Worm (Caenorhabditis elegans): Measurements from ENCODE around the gene unc-71.
A peak's percentile ranks its signal among the peaks of the same experiment; 100 is the strongest.

unc-71 gene

DNA sequence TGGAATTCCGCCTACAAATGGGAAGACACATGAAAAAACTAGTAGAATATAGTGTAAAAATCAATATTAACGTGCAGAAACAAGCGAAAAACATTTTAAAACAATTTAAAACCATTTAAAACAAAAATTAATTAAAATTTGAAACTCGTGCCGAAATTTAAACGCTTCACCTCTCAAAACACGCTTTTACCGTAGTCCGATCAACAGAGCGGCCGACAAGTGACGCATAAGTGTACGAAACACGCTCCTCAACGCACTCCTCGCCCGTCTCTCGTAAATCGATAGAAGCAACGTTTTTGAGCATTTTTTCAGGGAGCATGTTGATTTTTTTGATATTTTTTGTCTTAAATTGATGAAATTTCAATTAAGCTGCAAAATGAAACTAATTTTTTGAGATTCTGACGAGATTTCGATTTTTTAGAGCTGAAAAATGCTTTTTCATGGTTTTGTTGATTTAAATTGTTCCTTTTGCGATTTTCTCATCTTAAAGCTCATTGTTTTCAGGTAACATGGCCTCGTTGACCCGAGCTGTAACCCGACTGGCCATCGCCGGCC is 13.5 kb upstream of the unc-71 start, which contains the start of gene cox-5A (continued):
- TF ChIP-seq lsy-27 (tag; optimal IDR thresholded peaks at IDR 0.05; ENCODE audit: borderline replicate concordance, insufficient read depth) (no peak), K12H6.12 (tag; optimal IDR thresholded peaks at IDR 0.05) (peak; percentile 98), ets-4 (GFP tag; optimal IDR thresholded peaks at IDR 0.05) (peak; percentile 88), ztf-22 (GFP tag; optimal IDR thresholded peaks at IDR 0.05) (peak; percentile 76), Y79H2A.3 (GFP tag; conservative IDR thresholded peaks at IDR 0.05) (peak; percentile 88), Y53F4B.3 (GFP tag; IDR thresholded peaks at IDR 0.05) (peak; percentile 47; the same call in 1 of the 2 replicates), T07F8.4 (tag; optimal IDR thresholded peaks at IDR 0.05) (peak; percentile 62), Y67H2A.10 (GFP tag; conservative IDR thresholded peaks at IDR 0.05) (peak; percentile 90), K11D2.4 (GFP tag; IDR thresholded peaks at IDR 0.05) (peak; percentile 98), ztf-26 (tag; optimal IDR thresholded peaks at IDR 0.05) (peak; percentile 98), aptf-2 (GFP tag; conservative IDR thresholded peaks at IDR 0.05) (0 out of 2 replicates have a peak, but pooled peaks have one; percentile 31), efl-1 (GFP tag; optimal IDR thresholded peaks at IDR 0.05) (peak; percentile 94), sptf-2 (GFP tag; optimal IDR thresholded peaks at IDR 0.05) (peak; percentile 47), ceh-79 (tag; optimal IDR thresholded peaks at IDR 0.05) (peak; percentile 87), ztf-28 (GFP tag; IDR thresholded peaks at IDR 0.05) (peak; percentile 74), chd-7 (tag; optimal IDR thresholded peaks at IDR 0.05) (peak; percentile 98), bed-1 (GFP tag; IDR thresholded peaks at IDR 0.05) (no peak), madf-10 (tag; optimal IDR thresholded peaks at IDR 0.05) (peak; percentile 95), F10E7.11 (tag; optimal IDR thresholded peaks at IDR 0.05) (peak; percentile 90), zim-3 (tag; optimal IDR thresholded peaks at IDR 0.05) (peak; percentile 81), ceh-40 (GFP tag; IDR thresholded peaks at IDR 0.05) (0 out of 2 replicates have a peak, but pooled peaks have one; percentile 69), lin-54 (GFP tag; optimal IDR thresholded peaks at IDR 0.05) (peak; percentile 100), ZK185.1 (tag; optimal IDR thresholded peaks at IDR 0.05; ENCODE audit: poor library complexity, severe bottlenecking) (peak; percentile 98), repo-1 (tag; optimal IDR thresholded peaks at IDR 0.05) (peak; percentile 99), ceh-91 (GFP tag; IDR thresholded peaks at IDR 0.05) (peak; percentile 90), ekl-4 (GFP tag; IDR thresholded peaks at IDR 0.05) (peak; percentile 99), nfyb-1 (GFP tag; IDR thresholded peaks at IDR 0.05) (peak; percentile 99), ceh-100 (GFP tag; IDR thresholded peaks at IDR 0.05) (peak; percentile 92), F57A8.1 (GFP tag; optimal IDR thresholded peaks at IDR 0.05) (no peak), ztf-18 (tag; optimal IDR thresholded peaks at IDR 0.05) (peak; percentile 86), tbp1 (GFP tag; optimal IDR thresholded peaks at IDR 0.05) (peak; percentile 80), gei-17 (GFP tag; optimal IDR thresholded peaks at IDR 0.05) (peak; percentile 92), rcor-1 (GFP tag; IDR thresholded peaks at IDR 0.05) (peak; percentile 98), F49E8.2 (tag; optimal IDR thresholded peaks at IDR 0.05; ENCODE audit: insufficient read depth) (peak; percentile 93), F22D6.2 (tag; optimal IDR thresholded peaks at IDR 0.05) (peak; percentile 93), bed-2 (GFP tag; IDR thresholded peaks at IDR 0.05) (peak; percentile 79), F55B11.4 (tag; optimal IDR thresholded peaks at IDR 0.05; ENCODE audit: borderline replicate concordance, insufficient read depth) (no peak), madf-3 (GFP tag; IDR thresholded peaks at IDR 0.05) (peak; percentile 97), xnd-1 (tag; optimal IDR thresholded peaks at IDR 0.05) (peak; percentile 75), nhr-90 (tag; optimal IDR thresholded peaks at IDR 0.05) (peak; percentile 79), dox-1 (GFP tag; IDR thresholded peaks at IDR 0.05) (peak; percentile 99), B0261.1 (tag; optimal IDR thresholded peaks at IDR 0.05) (peak; percentile 26), cebp-2 (GFP tag; IDR thresholded peaks at IDR 0.05) (0 out of 2 replicates have a peak, but pooled peaks have one; percentile 50), ztf-25 (GFP tag; IDR thresholded peaks at IDR 0.05) (peak; percentile 72; the same call in 1 of the 2 replicates), egrh-3 (GFP tag; IDR thresholded peaks at IDR 0.05) (peak; percentile 66; the same call in 1 of the 2 replicates), atf-7 (tag; optimal IDR thresholded peaks at IDR 0.05) (peak; percentile 97), attf-5 (GFP tag; optimal IDR thresholded peaks at IDR 0.05) (peak; percentile 99), madf-6 (GFP tag; IDR thresholded peaks at IDR 0.05) (peak; percentile 97)

Data from whole organism, young adult.